Worm (Caenorhabditis elegans): ENCODE data around the gene nas-4.

nas-4 gene

ce11 chrIII:6431766-6432228 is 16.3 kb upstream of the nas-4 start, which contains the start of the genes mrps-17 and txdc-9 (continued):
- no peak for TF ChIP-seq unc-62 (GFP tag; optimal IDR thresholded peaks at IDR 0.05)
- TF ChIP-seq ceh-16 (tag; optimal IDR thresholded peaks at IDR 0.05), result no peak
- TF ChIP-seq nhr-67 (tag; optimal IDR thresholded peaks at IDR 0.05), result no peak
- no peak for TF ChIP-seq nhr-12 (tag; optimal IDR thresholded peaks at IDR 0.05)
- no peak for TF ChIP-seq ztf-4 (tag; optimal IDR thresholded peaks at IDR 0.05)
- TF ChIP-seq nhr-11 (tag; optimal IDR thresholded peaks at IDR 0.05), result peak; percentile 14
- peak; percentile 67 for TF ChIP-seq skn-1 (tag; optimal IDR thresholded peaks at IDR 0.05)
- TF ChIP-seq nhr-25 (tag; optimal IDR thresholded peaks at IDR 0.05), result peak; percentile 50
- TF ChIP-seq pha-4 (tag; optimal IDR thresholded peaks at IDR 0.05), result no peak

DNA sequence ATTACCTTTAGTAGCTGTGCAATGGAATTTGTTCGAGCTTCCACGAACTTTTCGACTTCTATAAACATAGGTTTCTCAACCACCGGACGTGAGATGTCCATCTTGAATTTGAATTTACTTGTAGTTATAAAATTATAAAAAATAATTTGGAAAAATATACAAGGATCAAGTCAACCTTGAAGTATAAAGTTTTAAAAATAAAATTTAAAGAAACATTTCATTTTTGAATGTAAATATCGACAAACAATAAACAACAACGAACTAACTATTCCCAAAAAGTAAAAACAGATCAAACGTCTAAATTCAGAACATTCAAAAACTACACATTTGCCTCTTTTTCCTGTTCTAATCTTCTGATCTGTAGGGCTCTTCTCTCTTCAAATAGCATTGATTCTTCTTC is 15.4 kb upstream of the nas-4 start, which contains the start of gene popl-1:
TSS of gene popl-1 (minus strand) at position 101 of the 400 bp plus-strand sequence.
- no peak for TF ChIP-seq mdl-1 (tag; optimal IDR thresholded peaks at IDR 0.05)
- no peak for TF ChIP-seq ceh-9 (tag; optimal IDR thresholded peaks at IDR 0.05)
- TF ChIP-seq ceh-16 (tag; optimal IDR thresholded peaks at IDR 0.05), result no peak
- TF ChIP-seq mml-1 (tag; optimal IDR thresholded peaks at IDR 0.05), result no peak
- TF ChIP-seq nhr-77 (tag; optimal IDR thresholded peaks at IDR 0.05), result no peak
- no peak for TF ChIP-seq unc-62 (GFP tag; optimal IDR thresholded peaks at IDR 0.05)
- no peak for TF ChIP-seq hmg-11 (tag; optimal IDR thresholded peaks at IDR 0.05)

DNA sequence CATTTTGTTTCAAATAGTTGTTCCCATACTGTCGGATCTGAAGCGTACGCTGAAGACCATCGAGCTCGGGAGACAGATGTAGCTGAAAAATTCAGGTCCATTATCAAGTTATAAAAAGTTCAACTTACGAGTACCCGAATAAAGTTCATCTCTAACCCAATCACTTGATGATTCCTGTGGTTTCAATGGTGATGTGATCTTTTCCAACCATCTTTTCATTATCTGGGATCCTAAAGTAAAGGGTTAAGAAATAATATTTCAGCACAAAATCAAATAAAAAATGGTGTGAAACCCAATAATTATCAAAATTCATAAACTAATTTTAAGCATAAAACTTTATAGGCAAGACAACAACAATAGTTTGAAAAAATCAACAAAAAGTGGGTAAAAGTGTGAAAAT is 11.7 kb upstream of the nas-4 start, which contains the start of gene C05D11.8:
TSS of gene C05D11.8 (minus strand) at position 101 of the 400 bp plus-strand sequence.
- TF ChIP-seq ztf-4 (tag; optimal IDR thresholded peaks at IDR 0.05) (no peak), fkh-2 (tag; optimal IDR thresholded peaks at IDR 0.05) (no peak), unc-62 (GFP tag; optimal IDR thresholded peaks at IDR 0.05) (no peak), ceh-16 (tag; optimal IDR thresholded peaks at IDR 0.05) (no peak), lin-39 (tag; optimal IDR thresholded peaks at IDR 0.05) (no peak), elt-2 (tag; optimal IDR thresholded peaks at IDR 0.05) (no peak), nhr-76 (tag; optimal IDR thresholded peaks at IDR 0.05) (no peak), egl-27 (tag; optimal IDR thresholded peaks at IDR 0.05) (no peak), hmg-11 (tag; optimal IDR thresholded peaks at IDR 0.05) (no peak), nhr-77 (tag; optimal IDR thresholded peaks at IDR 0.05) (no peak), mdl-1 (tag; optimal IDR thresholded peaks at IDR 0.05) (no peak), sea-2 (GFP tag; optimal IDR thresholded peaks at IDR 0.05) (no peak), jun-1 (tag; optimal IDR thresholded peaks at IDR 0.05) (no peak), nhr-67 (tag; optimal IDR thresholded peaks at IDR 0.05) (no peak), eor-1 (tag; optimal IDR thresholded peaks at IDR 0.05) (no peak), daf-12 (tag; optimal IDR thresholded peaks at IDR 0.05) (no peak), nhr-11 (tag; optimal IDR thresholded peaks at IDR 0.05) (no peak)

ce11 chrIII:6422721-6423120 is 7.3 kb upstream of the nas-4 start:
- no peak for TF ChIP-seq fos-1 (tag; optimal IDR thresholded peaks at IDR 0.05)
- no peak for TF ChIP-seq nhr-12 (tag; optimal IDR thresholded peaks at IDR 0.05)
- TF ChIP-seq egl-5 (tag; optimal IDR thresholded peaks at IDR 0.05), result no peak
- TF ChIP-seq nhr-76 (tag; optimal IDR thresholded peaks at IDR 0.05), result no peak
- no peak for TF ChIP-seq ama-1 (optimal IDR thresholded peaks at IDR 0.05)
- TF ChIP-seq fkh-2 (tag; optimal IDR thresholded peaks at IDR 0.05), result no peak
- TF ChIP-seq ztf-11 (tag; optimal IDR thresholded peaks at IDR 0.05), result no peak
- no peak for TF ChIP-seq aly-2 (tag; optimal IDR thresholded peaks at IDR 0.05)
- TF ChIP-seq pqm-1 (tag; optimal IDR thresholded peaks at IDR 0.05), result peak; percentile 85
- TF ChIP-seq lsy-12 (tag; optimal IDR thresholded peaks at IDR 0.05), result peak; percentile 2
- TF ChIP-seq ceh-82 (tag; optimal IDR thresholded peaks at IDR 0.05), result no peak
- peak; percentile 10 for TF ChIP-seq jun-1 (tag; optimal IDR thresholded peaks at IDR 0.05)
- TF ChIP-seq zag-1 (tag; optimal IDR thresholded peaks at IDR 0.05), result no peak
- no peak for TF ChIP-seq egl-27 (tag; optimal IDR thresholded peaks at IDR 0.05)
- no peak for TF ChIP-seq nhr-67 (tag; optimal IDR thresholded peaks at IDR 0.05)
- no peak for TF ChIP-seq lin-39 (tag; optimal IDR thresholded peaks at IDR 0.05)
- no peak for TF ChIP-seq hmg-11 (tag; optimal IDR thresholded peaks at IDR 0.05)
- no peak for TF ChIP-seq unc-62 (GFP tag; optimal IDR thresholded peaks at IDR 0.05)
- TF ChIP-seq pha-4 (tag; optimal IDR thresholded peaks at IDR 0.05), result no peak
- no peak for TF ChIP-seq nhr-28 (tag; optimal IDR thresholded peaks at IDR 0.05)
- TF ChIP-seq nhr-11 (tag; optimal IDR thresholded peaks at IDR 0.05), result no peak
- TF ChIP-seq daf-12 (tag; optimal IDR thresholded peaks at IDR 0.05), result no peak
- TF ChIP-seq elt-2 (tag; optimal IDR thresholded peaks at IDR 0.05), result peak; percentile 34
- peak; percentile 14 for TF ChIP-seq elt-1 (tag; optimal IDR thresholded peaks at IDR 0.05)

ce11 chrIII:6421973-6422511 is 6.6 kb upstream of the nas-4 start:
- TF ChIP-seq sea-2 (GFP tag; optimal IDR thresholded peaks at IDR 0.05) (no peak), nhr-25 (tag; optimal IDR thresholded peaks at IDR 0.05) (no peak), R02D3.7 (tag; optimal IDR thresholded peaks at IDR 0.05) (no peak), lin-39 (tag; optimal IDR thresholded peaks at IDR 0.05) (no peak), zag-1 (tag; optimal IDR thresholded peaks at IDR 0.05) (no peak), eor-1 (tag; optimal IDR thresholded peaks at IDR 0.05) (no peak), fkh-10 (GFP tag; optimal IDR thresholded peaks at IDR 0.05) (no peak), ztf-11 (tag; optimal IDR thresholded peaks at IDR 0.05) (no peak), lin-15B (tag; optimal IDR thresholded peaks at IDR 0.05) (no peak), nhr-23 (tag; optimal IDR thresholded peaks at IDR 0.05) (no peak), ZK546.5 (tag; optimal IDR thresholded peaks at IDR 0.05) (no peak), nfya-1 (tag; optimal IDR thresholded peaks at IDR 0.05; ENCODE audit: insufficient read depth) (no peak), ztf-4 (tag; optimal IDR thresholded peaks at IDR 0.05) (no peak), nhr-77 (tag; optimal IDR thresholded peaks at IDR 0.05) (no peak), snpc-4 (tag; optimal IDR thresholded peaks at IDR 0.05) (no peak), ceh-16 (tag; optimal IDR thresholded peaks at IDR 0.05) (no peak), tbx-2 (tag; optimal IDR thresholded peaks at IDR 0.05) (no peak), ama-1 (optimal IDR thresholded peaks at IDR 0.05) (no peak), nhr-11 (tag; optimal IDR thresholded peaks at IDR 0.05) (no peak), mml-1 (tag; optimal IDR thresholded peaks at IDR 0.05) (no peak), pha-4 (tag; optimal IDR thresholded peaks at IDR 0.05) (peak; percentile 19), pqm-1 (tag; optimal IDR thresholded peaks at IDR 0.05) (peak; percentile 89), nhr-76 (tag; optimal IDR thresholded peaks at IDR 0.05) (no peak)
